Worm (Caenorhabditis elegans): ENCODE results near the gene F47B8.3.

- TF ChIP-seq T22C8.4 (GFP tag; IDR thresholded peaks at IDR 0.05) = no peak
- TF ChIP-seq med-1 (GFP tag; optimal IDR thresholded peaks at IDR 0.05; ENCODE audit: insufficient read depth) = no peak
- no peak for TF ChIP-seq flt-1 (GFP tag; IDR thresholded peaks at IDR 0.05)
Observed at ce11 chrV:14289363-14289762, 33.4 kb downstream of the F47B8.3 start, which contains the start of gene F14D7.1.
